Worm (Caenorhabditis elegans) whole organism, L1 larva: ENCODE results near the gene Y6D1A.1.

Source experiments
- aha-1 ChIP-seq: fragments of 150-350 bp; optimal IDR thresholded peaks from 2 replicates; lab custom pipeline; 2014; ENCODE audit warnings: missing biosample characterization, missing genetic modification characterization
- dpl-1 ChIP-seq, 3 experiments: fragments of 150-350 bp in 2 of 3; sonication (generic microtip) in 1 of 3; optimal IDR thresholded peaks; 2 replicates each; lab custom pipeline; 2014 to 2017; ENCODE audit warnings: missing biosample characterization in 3 of 3, missing genetic modification characterization in 3 of 3, missing genetic modification reagents in 3 of 3
- egl-13 ChIP-seq: sonication (generic microtip); optimal IDR thresholded peaks from 2 replicates; lab custom pipeline; 2016; ENCODE audit warnings: missing genotype, missing genetic modification reagents, missing genetic modification characterization, missing compliant biosample characterization
- fos-1 ChIP-seq: fragments of 150-350 bp; optimal IDR thresholded peaks from 2 replicates; lab custom pipeline; 2014; ENCODE audit warnings: missing biosample characterization, missing genetic modification characterization
- lin-13 ChIP-seq: fragments of 150-350 bp; optimal IDR thresholded peaks from 2 replicates; lab custom pipeline; 2014; ENCODE audit warnings: missing biosample characterization, missing genetic modification reagents, missing genetic modification characterization
- mdl-1 ChIP-seq, 2 experiments: fragments of 150-350 bp; optimal IDR thresholded peaks; 2 replicates each; lab custom pipeline; 2014 to 2017; ENCODE audit warnings: missing biosample characterization in 2 of 2, missing genetic modification characterization in 2 of 2, inconsistent platforms in 1 of 2
- skn-1 ChIP-seq: fragments of 150-350 bp; optimal IDR thresholded peaks from 2 replicates; lab custom pipeline; 2014; ENCODE audit warnings: missing biosample characterization, missing genetic modification characterization
- sox-4 ChIP-seq: sonication (generic microtip); optimal IDR thresholded peaks from 2 replicates; lab custom pipeline; 2016; ENCODE audit warnings: missing genetic modification characterization, missing compliant biosample characterization
- sptf-1 ChIP-seq: fragments of 150-350 bp; optimal IDR thresholded peaks from 2 replicates; lab custom pipeline; 2014; ENCODE audit warnings: missing biosample characterization, missing genetic modification characterization
- tbx-2 ChIP-seq: sonication (generic microtip); optimal IDR thresholded peaks from 2 replicates; lab custom pipeline; 2016; ENCODE audit warnings: missing genetic modification characterization, missing compliant biosample characterization
- unc-62 ChIP-seq: fragments of 150-350 bp; optimal IDR thresholded peaks from 2 replicates; lab custom pipeline; 2014; ENCODE audit warnings: missing biosample characterization, missing genetic modification reagents, missing genetic modification characterization
- unc-86 ChIP-seq: sonication (generic microtip); optimal IDR thresholded peaks from 2 replicates; lab custom pipeline; 2016; ENCODE audit warnings: missing genetic modification characterization, missing compliant biosample characterization

- no peak for TF ChIP-seq skn-1 (tag; lab: Kevin White, UChicago)
- TF ChIP-seq sox-4 (tag; lab: Kevin White, UChicago) = no peak
- no peak for TF ChIP-seq mdl-1 (tag; optimal IDR thresholded peaks at IDR 0.05; lab: Kevin White, UChicago)
- no peak for TF ChIP-seq aha-1
- TF ChIP-seq unc-86 (tag; lab: Kevin White, UChicago) = no peak
- TF ChIP-seq lin-13 (GFP tag; lab: Kevin White, UChicago) = no peak
- TF ChIP-seq sptf-1 (tag; lab: Kevin White, UChicago) = no peak
- TF ChIP-seq dpl-1 (GFP tag; optimal IDR thresholded peaks at IDR 0.05; lab: Kevin White, UChicago) = no peak
- no peak for TF ChIP-seq egl-13
- no peak for TF ChIP-seq fos-1 (tag; lab: Kevin White, UChicago)
- no peak for TF ChIP-seq unc-62
- no peak for TF ChIP-seq tbx-2 (tag; lab: Kevin White, UChicago)
Measured at ce11 chrII:11860623-11861079, 37.2 kb upstream of the Y6D1A.1 start, which contains the start of gene K12D12.5.
